Fruit fly (Drosophila melanogaster) whole organism, adult: ENCODE measurements around the gene CG17343.
A peak's percentile ranks its signal among the peaks of the same experiment; 100 is the strongest.

Experiments
- CG11617 ChIP-seq: fragments of 200-800 bp; sonication (Bioruptor generic); optimal IDR thresholded peaks from 2 replicates; lab custom pipeline; 2017; ENCODE audit warnings: mild to moderate bottlenecking, missing biosample characterization, missing genetic modification reagents, missing genetic modification characterization
- CG12768 ChIP-seq: fragments of 200-800 bp; sonication (Bioruptor generic); optimal IDR thresholded peaks from 2 replicates; lab custom pipeline; 2017; ENCODE audit warnings: missing biosample characterization, missing genetic modification characterization, mild to moderate bottlenecking, moderate library complexity, missing genetic modification reagents
- CG14711 ChIP-seq: fragments of 200-800 bp; sonication (Bioruptor generic); optimal IDR thresholded peaks from 2 replicates; lab custom pipeline; 2018; ENCODE audit warnings: missing biosample characterization, mild to moderate bottlenecking, missing genetic modification characterization, moderate library complexity
- CG1620 ChIP-seq: fragments of 200-800 bp; sonication (Bioruptor generic); optimal IDR thresholded peaks from 2 replicates; lab custom pipeline; 2016; ENCODE audit warnings: missing biosample characterization, missing genetic modification characterization
- CG33017 ChIP-seq: fragments of 200-800 bp; sonication (Bioruptor generic); optimal IDR thresholded peaks from 2 replicates; lab custom pipeline; 2018; ENCODE audit warnings: missing biosample characterization, mild to moderate bottlenecking, missing genetic modification characterization, moderate library complexity
- CG5204 ChIP-seq: fragments of 200-800 bp; sonication (Bioruptor generic); optimal IDR thresholded peaks from 2 replicates; lab custom pipeline; 2016; ENCODE audit warnings: missing biosample characterization, missing genetic modification characterization
- CG7045 ChIP-seq: fragments of 200-800 bp; sonication (Bioruptor generic); optimal IDR thresholded peaks from 2 replicates; lab custom pipeline; 2017; ENCODE audit warnings: missing biosample characterization, mild to moderate bottlenecking, missing genetic modification characterization
- CG7101 ChIP-seq: fragments of 200-800 bp; sonication (Bioruptor generic); optimal IDR thresholded peaks from 2 replicates; lab custom pipeline; 2018; ENCODE audit warnings: missing biosample characterization, mild to moderate bottlenecking, missing genetic modification characterization, moderate library complexity
- Clk ChIP-seq: fragments of 200-800 bp; sonication (Bioruptor generic); optimal IDR thresholded peaks from 2 replicates; lab custom pipeline; 2017; ENCODE audit warnings: missing biosample characterization, missing genetic modification characterization
- Crg-1 ChIP-seq: fragments of 200-800 bp; sonication (Bioruptor generic); optimal IDR thresholded peaks from 2 replicates; lab custom pipeline; 2016; ENCODE audit warnings: missing biosample characterization, missing genetic modification characterization
- Hr96 ChIP-seq: fragments of 200-800 bp; sonication (Bioruptor generic); optimal IDR thresholded peaks from 2 replicates; lab custom pipeline; 2016; ENCODE audit warnings: missing biosample characterization, missing genetic modification characterization
- Mnt ChIP-seq: fragments of 200-800 bp; sonication (Bioruptor generic); optimal IDR thresholded peaks from 2 replicates; lab custom pipeline; 2016; ENCODE audit warnings: missing biosample characterization, mild to moderate bottlenecking, missing genetic modification characterization
- bab1 ChIP-seq: fragments of 200-800 bp; sonication (Bioruptor generic); optimal IDR thresholded peaks from 3 replicates; lab custom pipeline; 2019; ENCODE audit warnings: missing biosample characterization, mild to moderate bottlenecking, missing genetic modification characterization, moderate library complexity
- cic ChIP-seq: fragments of 200-800 bp; sonication (Bioruptor generic); optimal IDR thresholded peaks from 2 replicates; lab custom pipeline; 2017; ENCODE audit warnings: missing biosample characterization, mild to moderate bottlenecking, missing genetic modification characterization, moderate library complexity
- cnc ChIP-seq, 2 experiments: fragments of >200 bp; optimal IDR thresholded peaks; 2 replicates each; lab custom pipeline; 2017
- kay ChIP-seq: fragments of 200-800 bp; sonication (Bioruptor generic); peaks from one replicate; lab custom pipeline; 2016; ENCODE audit warnings: missing biosample characterization, missing genetic modification characterization, borderline replicate concordance
- ovo ChIP-seq: fragments of 200-800 bp; sonication (Bioruptor generic); optimal IDR thresholded peaks from 2 replicates; lab custom pipeline; 2016; ENCODE audit warnings: missing biosample characterization, missing genetic modification characterization
- pad ChIP-seq: fragments of 200-800 bp; sonication (Bioruptor generic); optimal IDR thresholded peaks from 3 replicates; lab custom pipeline; 2017; ENCODE audit warnings: missing biosample characterization, missing genetic modification characterization, mild to moderate bottlenecking, moderate library complexity, missing genetic modification reagents
- tj ChIP-seq: fragments of 200-800 bp; sonication (Bioruptor generic); optimal IDR thresholded peaks from 3 replicates; lab custom pipeline; 2017; ENCODE audit warnings: missing biosample characterization, mild to moderate bottlenecking, missing genetic modification characterization, moderate library complexity
- toe ChIP-seq: fragments of 200-800 bp; sonication (Bioruptor generic); optimal IDR thresholded peaks from 2 replicates; lab custom pipeline; 2016; ENCODE audit warnings: missing biosample characterization, missing genetic modification characterization

Gene CG17343

dm6 chr2L:19037455-19037854 is 27.3 kb upstream of the CG17343 start:
- TF ChIP-seq CG14711 (tag; lab: Kevin White, UChicago) (no peak), CG33017 (tag; lab: Kevin White, UChicago) (no peak), ovo (GFP tag; lab: Kevin White, UChicago) (no peak), CG7101 (tag; lab: Kevin White, UChicago) (no peak), cnc (optimal IDR thresholded peaks at IDR 0.05; lab: Kevin White, UChicago) (no peak), bab1 (GFP tag; lab: Kevin White, UChicago) (no peak)

- TF ChIP-seq cnc (optimal IDR thresholded peaks at IDR 0.05; lab: Kevin White, UChicago): no peak
- peak; percentile 2 for TF ChIP-seq bab1 (GFP tag; lab: Kevin White, UChicago)
Observed at dm6 chr2L:19041590-19041989, 23.1 kb upstream of the CG17343 start, which contains the start of gene Catsup. Catsup (plus strand) TSS chr2L:19041862.

dm6 chr2L:19045111-19045560 is 19.6 kb upstream of the CG17343 start, which contains the start of the genes Ttc19 and Acn:
Ttc19 (minus strand) TSS chr2L:19045148.
Acn (plus strand) TSS chr2L:19045355.
- TF ChIP-seq Hr96 (peak; percentile 91), cnc (optimal IDR thresholded peaks at IDR 0.05; lab: Kevin White, UChicago) (no peak), toe (GFP tag; lab: Kevin White, UChicago) (peak; percentile 93), CG12768 (peak; percentile 84), cic (peak; percentile 25), CG11617 (GFP tag; lab: Kevin White, UChicago) (peak; percentile 89), CG5204 (GFP tag; lab: Kevin White, UChicago) (no peak), CG14711 (tag; lab: Kevin White, UChicago) (peak; percentile 79), bab1 (GFP tag; lab: Kevin White, UChicago) (peak; percentile 89), Mnt (GFP tag; lab: Kevin White, UChicago) (peak; percentile 79), kay (GFP tag; lab: Kevin White, UChicago) (no peak), Crg-1 (GFP tag; lab: Kevin White, UChicago) (peak; percentile 84), CG7045 (GFP tag; lab: Kevin White, UChicago) (peak; percentile 80), CG7101 (tag; lab: Kevin White, UChicago) (peak; percentile 89), CG1620 (peak; percentile 88), CG33017 (tag; lab: Kevin White, UChicago) (peak; percentile 75), tj (peak; percentile 66), pad (GFP tag; lab: Kevin White, UChicago) (peak; percentile 66), Clk (GFP tag; lab: Kevin White, UChicago) (peak; percentile 65), ovo (GFP tag; lab: Kevin White, UChicago) (peak; percentile 83)

- TF ChIP-seq bab1 (GFP tag; lab: Kevin White, UChicago): peak; percentile 71
- no peak for TF ChIP-seq Crg-1 (GFP tag; lab: Kevin White, UChicago)
- TF ChIP-seq ovo (GFP tag; lab: Kevin White, UChicago): no peak
- no peak for TF ChIP-seq Hr96
- TF ChIP-seq CG11617 (GFP tag; lab: Kevin White, UChicago): no peak
- no peak for TF ChIP-seq CG5204 (GFP tag; lab: Kevin White, UChicago)
- no peak for TF ChIP-seq Mnt (GFP tag; lab: Kevin White, UChicago)
- no peak for TF ChIP-seq tj
- TF ChIP-seq CG7101 (tag; lab: Kevin White, UChicago): no peak
- TF ChIP-seq CG1620: no peak
- no peak for TF ChIP-seq cnc (optimal IDR thresholded peaks at IDR 0.05; lab: Kevin White, UChicago)
- TF ChIP-seq toe (GFP tag; lab: Kevin White, UChicago): no peak
- TF ChIP-seq CG14711 (tag; lab: Kevin White, UChicago): peak; percentile 31
- no peak for TF ChIP-seq Clk (GFP tag; lab: Kevin White, UChicago)
Observed at dm6 chr2L:19048912-19049311, 15.8 kb upstream of the CG17343 start, which contains the start of gene CG10470. CG10470 (plus strand) TSS chr2L:19049076.

DNA sequence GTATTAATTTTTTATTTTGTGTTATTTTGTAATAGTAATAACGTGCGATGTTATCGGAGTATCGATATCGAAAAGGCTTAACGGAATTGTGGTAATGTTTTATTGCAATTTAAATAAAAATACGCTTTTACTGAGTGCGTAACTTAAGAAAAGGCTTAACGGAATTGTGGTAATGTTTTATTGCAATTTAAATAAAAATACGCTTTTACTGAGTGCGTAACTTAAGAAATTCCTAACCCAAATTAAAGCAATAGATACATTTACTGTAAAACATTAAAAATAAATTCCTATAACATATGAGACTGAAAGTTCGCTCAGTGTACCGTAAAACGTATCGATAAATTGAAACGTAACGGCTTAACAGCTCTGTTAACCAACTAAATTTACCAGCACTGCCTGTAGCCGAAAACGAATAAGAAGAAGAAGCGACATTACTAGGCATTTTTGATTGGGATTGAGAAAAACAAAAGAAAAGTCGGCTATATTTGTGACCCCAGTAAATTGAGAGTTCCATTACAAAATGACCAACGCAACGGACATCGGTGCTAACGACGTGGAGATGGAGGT is 13.1 kb upstream of the CG17343 start, which contains the start of gene Rpn3:
Rpn3 (plus strand) TSS at position 257 of the 567 bp plus-strand sequence.
- peak; percentile 51 for TF ChIP-seq CG12768
- TF ChIP-seq Hr96: no peak
- TF ChIP-seq pad (GFP tag; lab: Kevin White, UChicago): peak; percentile 55
- peak; percentile 90 for TF ChIP-seq Mnt (GFP tag; lab: Kevin White, UChicago)
- TF ChIP-seq cnc (optimal IDR thresholded peaks at IDR 0.05; lab: Kevin White, UChicago): peak; percentile 97 to 99
- TF ChIP-seq CG33017 (tag; lab: Kevin White, UChicago): peak; percentile 73
- peak; percentile 56 for TF ChIP-seq CG7045 (GFP tag; lab: Kevin White, UChicago)
- TF ChIP-seq kay (GFP tag; lab: Kevin White, UChicago): no peak
- peak; percentile 29 for TF ChIP-seq ovo (GFP tag; lab: Kevin White, UChicago)
- TF ChIP-seq CG5204 (GFP tag; lab: Kevin White, UChicago): no peak
- peak; percentile 78 for TF ChIP-seq CG11617 (GFP tag; lab: Kevin White, UChicago)
- TF ChIP-seq CG7101 (tag; lab: Kevin White, UChicago): peak; percentile 83
- peak; percentile 60 for TF ChIP-seq tj
- TF ChIP-seq toe (GFP tag; lab: Kevin White, UChicago): no peak
- TF ChIP-seq cic: no peak
- peak; percentile 83 for TF ChIP-seq CG14711 (tag; lab: Kevin White, UChicago)
- peak; percentile 62 for TF ChIP-seq Clk (GFP tag; lab: Kevin White, UChicago)
- peak; percentile 84 for TF ChIP-seq bab1 (GFP tag; lab: Kevin White, UChicago)
- TF ChIP-seq Crg-1 (GFP tag; lab: Kevin White, UChicago): peak; percentile 72
- TF ChIP-seq CG1620: peak; percentile 72
